Fruit fly (Drosophila melanogaster): ENCODE results near the gene Dph4.

Gene Dph4

dm6 chr3R:5648569-5649476, 24.9 kb upstream of the Dph4 start, which contains the start of the genes MTA1-like and Sec23 (continued):
- TF ChIP-seq CG9215 (GFP tag; IDR thresholded peaks at IDR 0.05) (peak; percentile 56), ci (GFP tag; IDR thresholded peaks at IDR 0.05) (no peak), Mrtf (GFP tag; IDR thresholded peaks at IDR 0.05) (no peak), CG2129 (GFP tag; IDR thresholded peaks at IDR 0.05; ENCODE audit: partially characterized antibody) (peak; percentile 86), Sin3A (optimal IDR thresholded peaks at IDR 0.05) (peak; percentile 56), z (GFP tag; IDR thresholded peaks at IDR 0.05) (no peak), wek (GFP tag; optimal IDR thresholded peaks at IDR 0.05) (no peak), CG18262 (tag; optimal IDR thresholded peaks at IDR 0.05) (peak; percentile 75), CkIIα-i1 (GFP tag; IDR thresholded peaks at IDR 0.05) (no peak), BtbVII (GFP tag; optimal IDR thresholded peaks at IDR 0.05) (no peak), az2 (GFP tag; optimal IDR thresholded peaks at IDR 0.05) (peak; percentile 44), CG18599 (GFP tag; optimal IDR thresholded peaks at IDR 0.05) (peak; percentile 38), Oli (tag; optimal IDR thresholded peaks at IDR 0.05) (peak; percentile 32), tup (GFP tag; optimal IDR thresholded peaks at IDR 0.05) (peak; percentile 51), Gsc (GFP tag; IDR thresholded peaks at IDR 0.05) (no peak), CG3995 (GFP tag; optimal IDR thresholded peaks at IDR 0.05) (no peak), twi (tag; optimal IDR thresholded peaks at IDR 0.05) (peak; percentile 44), CG3726 (GFP tag; IDR thresholded peaks at IDR 0.05) (no peak), CG6254 (GFP tag; optimal IDR thresholded peaks at IDR 0.05) (no peak), CG17829 (tag; optimal IDR thresholded peaks at IDR 0.05) (peak; percentile 78), CG6683 (GFP tag; optimal IDR thresholded peaks at IDR 0.05) (no peak), CG3407 (GFP tag; optimal IDR thresholded peaks at IDR 0.05) (peak; percentile 10), unpg (GFP tag; optimal IDR thresholded peaks at IDR 0.05) (peak; percentile 29), CG14710 (tag; optimal IDR thresholded peaks at IDR 0.05) (peak; percentile 85), Nf-YB (GFP tag; optimal IDR thresholded peaks at IDR 0.05) (peak; percentile 36), Atf3 (GFP tag; optimal IDR thresholded peaks at IDR 0.05) (no peak), ap (GFP tag; IDR thresholded peaks at IDR 0.05) (no peak), br (optimal IDR thresholded peaks at IDR 0.05) (no peak), CTCF (GFP tag; optimal IDR thresholded peaks at IDR 0.05) (peak; percentile 35), Dek (tag; optimal IDR thresholded peaks at IDR 0.05) (peak; percentile 58), CG7745 (tag; optimal IDR thresholded peaks at IDR 0.05) (no peak), Rx (GFP tag; IDR thresholded peaks at IDR 0.05) (no peak), NC2β (GFP tag; optimal IDR thresholded peaks at IDR 0.05) (peak; percentile 1), sna (GFP tag; IDR thresholded peaks at IDR 0.05; ENCODE audit: partially characterized antibody) (peak; percentile 94), Sry-δ (GFP tag; optimal IDR thresholded peaks at IDR 0.05) (peak; percentile 85), CG1024 (GFP tag; IDR thresholded peaks at IDR 0.05) (no peak), CG4424 (GFP tag; optimal IDR thresholded peaks at IDR 0.05) (peak; percentile 56), danr (GFP tag; IDR thresholded peaks at IDR 0.05) (no peak; the same call in 1 of the 2 replicates), CG15601 (tag; optimal IDR thresholded peaks at IDR 0.05) (peak; percentile 64), hbn (GFP tag; IDR thresholded peaks at IDR 0.05; ENCODE audit: partially characterized antibody) (peak; percentile 88), lab (GFP tag; optimal IDR thresholded peaks at IDR 0.05) (peak; percentile 36), CG6813 (GFP tag; optimal IDR thresholded peaks at IDR 0.05) (peak; percentile 7), Dp (GFP tag; optimal IDR thresholded peaks at IDR 0.05) (peak; percentile 5), Stat92E (GFP tag; optimal IDR thresholded peaks at IDR 0.05) (peak in 1 of 3 experiments; percentile 48), gcm2 (GFP tag; optimal IDR thresholded peaks at IDR 0.05) (peak; percentile 47), Mad (GFP tag; optimal IDR thresholded peaks at IDR 0.05) (no peak), bsh (GFP tag; optimal IDR thresholded peaks at IDR 0.05) (no peak), tx (GFP tag; optimal IDR thresholded peaks at IDR 0.05) (peak; percentile 14), CG14860 (GFP tag; IDR thresholded peaks at IDR 0.05; ENCODE audit: partially characterized antibody) (peak; percentile 95)
